Worm (Caenorhabditis elegans) whole organism, L2 larva: ENCODE results near the gene sri-63.
"Not testable (repeated sequence)": the region's sequence is repeated elsewhere in the genome, so short reads cannot be mapped to it uniquely, and the experiment has no call there.

Experiments
- C34F6.9 ChIP-seq: fragments of 150-350 bp; optimal IDR thresholded peaks from 2 replicates; lab custom pipeline; 2014; ENCODE audit warnings: missing biosample characterization, missing genetic modification characterization
- F13H6.1 ChIP-seq: sonication (generic microtip); optimal IDR thresholded peaks from 2 replicates; lab custom pipeline; 2016; ENCODE audit warnings: missing genetic modification characterization, missing compliant biosample characterization
- alr-1 ChIP-seq: fragments of 150-350 bp; optimal IDR thresholded peaks from 2 replicates; lab custom pipeline; 2014; ENCODE audit warnings: missing biosample characterization, missing genetic modification characterization
- ceh-16 ChIP-seq: fragments of 150-350 bp; optimal IDR thresholded peaks from 2 replicates; lab custom pipeline; 2014; ENCODE audit warnings: missing biosample characterization, missing genetic modification characterization
- ceh-82 ChIP-seq: fragments of 150-350 bp; optimal IDR thresholded peaks from 2 replicates; lab custom pipeline; 2014; ENCODE audit warnings: missing biosample characterization, missing genetic modification characterization
- crh-2 ChIP-seq: sonication (generic microtip); optimal IDR thresholded peaks from 2 replicates; lab custom pipeline; 2017; ENCODE audit warnings: missing biosample characterization, missing genetic modification characterization
- dmd-4 ChIP-seq: sonication (generic microtip); optimal IDR thresholded peaks from 2 replicates; lab custom pipeline; 2017; ENCODE audit warnings: missing biosample characterization, missing genetic modification characterization
- fos-1 ChIP-seq: fragments of 150-350 bp; optimal IDR thresholded peaks from 2 replicates; lab custom pipeline; 2014; ENCODE audit warnings: missing biosample characterization, missing genetic modification characterization
- gmeb-1 ChIP-seq: fragments of 150-350 bp; optimal IDR thresholded peaks from 2 replicates; lab custom pipeline; 2014; ENCODE audit warnings: missing biosample characterization, missing genetic modification characterization
- lin-13 ChIP-seq: fragments of 150-350 bp; optimal IDR thresholded peaks from 2 replicates; lab custom pipeline; 2014; ENCODE audit warnings: missing biosample characterization, missing genetic modification reagents, missing genetic modification characterization
- lin-39 ChIP-seq: fragments of 150-350 bp; optimal IDR thresholded peaks from 2 replicates; lab custom pipeline; 2014; ENCODE audit warnings: missing biosample characterization, missing genetic modification reagents, missing genetic modification characterization
- lsy-2 ChIP-seq, 2 experiments: fragments of 150-350 bp in 1 of 2; sonication (generic microtip) in 1 of 2; optimal IDR thresholded peaks; 2 replicates each; lab custom pipeline; 2014 to 2017; ENCODE audit warnings: missing biosample characterization in 2 of 2, missing genetic modification characterization in 2 of 2
- mab-5 ChIP-seq: fragments of 150-350 bp; optimal IDR thresholded peaks from 2 replicates; lab custom pipeline; 2014; ENCODE audit warnings: missing biosample characterization, missing genetic modification characterization
- mdl-1 ChIP-seq, 2 experiments: fragments of 150-350 bp in 1 of 2; sonication (generic microtip) in 1 of 2; optimal IDR thresholded peaks; 2 replicates each; lab custom pipeline; 2017; ENCODE audit warnings: missing biosample characterization in 2 of 2, missing genetic modification characterization in 2 of 2
- nhr-10 ChIP-seq: sonication (generic microtip); optimal IDR thresholded peaks from 2 replicates; lab custom pipeline; 2017; ENCODE audit warnings: missing biosample characterization, missing genetic modification characterization
- nhr-12 ChIP-seq: fragments of 150-350 bp; optimal IDR thresholded peaks from 2 replicates; lab custom pipeline; 2014; ENCODE audit warnings: missing biosample characterization, missing genetic modification characterization
- nhr-129 ChIP-seq: fragments of 150-350 bp; optimal IDR thresholded peaks from 2 replicates; lab custom pipeline; 2014; ENCODE audit warnings: missing biosample characterization, missing genetic modification characterization
- nhr-21 ChIP-seq: fragments of 150-350 bp; optimal IDR thresholded peaks from 2 replicates; lab custom pipeline; 2014; ENCODE audit warnings: missing biosample characterization, missing genetic modification characterization
- nhr-23 ChIP-seq: fragments of 150-350 bp; optimal IDR thresholded peaks from 2 replicates; lab custom pipeline; 2014; ENCODE audit warnings: missing biosample characterization, missing genetic modification reagents, missing genetic modification characterization
- nhr-237 ChIP-seq: fragments of 150-350 bp; optimal IDR thresholded peaks from 2 replicates; lab custom pipeline; 2014; ENCODE audit warnings: missing biosample characterization, missing genetic modification characterization
- nhr-25 ChIP-seq: fragments of 150-350 bp; sonication (generic microtip); optimal IDR thresholded peaks from 3 replicates; lab custom pipeline; 2014; ENCODE audit warnings: missing biosample characterization, missing genetic modification characterization
- nhr-77 ChIP-seq: fragments of 150-350 bp; optimal IDR thresholded peaks from 2 replicates; lab custom pipeline; 2014; ENCODE audit warnings: missing biosample characterization, missing genetic modification characterization
- skn-1 ChIP-seq: sonication (generic microtip); optimal IDR thresholded peaks from 2 replicates; lab custom pipeline; 2017; ENCODE audit warnings: missing biosample characterization, missing genetic modification characterization
- sma-3 ChIP-seq: sonication (generic microtip); optimal IDR thresholded peaks from 2 replicates; lab custom pipeline; 2016; ENCODE audit warnings: missing genetic modification reagents, missing genetic modification characterization, missing compliant biosample characterization
- sma-9 ChIP-seq, 2 experiments: fragments of 150-350 bp in 1 of 2; sonication (generic microtip) in 1 of 2; optimal IDR thresholded peaks; 2 replicates each; lab custom pipeline; 2014 to 2016; ENCODE audit warnings: missing genetic modification characterization in 2 of 2, mild to moderate bottlenecking in 1 of 2, missing biosample characterization in 1 of 2, missing compliant biosample characterization in 1 of 2, missing genetic modification reagents in 1 of 2, moderate library complexity in 1 of 2
- unc-39 ChIP-seq: fragments of 150-350 bp; optimal IDR thresholded peaks from 2 replicates; lab custom pipeline; 2014; ENCODE audit warnings: missing biosample characterization, missing genetic modification characterization
- unc-62 ChIP-seq: fragments of 150-350 bp; optimal IDR thresholded peaks from 2 replicates; lab custom pipeline; 2014; ENCODE audit warnings: missing biosample characterization, missing genetic modification reagents, missing genetic modification characterization
- zag-1 ChIP-seq: fragments of 150-350 bp; optimal IDR thresholded peaks from 2 replicates; lab custom pipeline; 2014; ENCODE audit warnings: missing biosample characterization, missing genetic modification characterization
- ztf-11 ChIP-seq: sonication (generic microtip); optimal IDR thresholded peaks from 2 replicates; lab custom pipeline; 2017; ENCODE audit warnings: missing biosample characterization, missing genetic modification characterization
- ztf-4 ChIP-seq: fragments of 150-350 bp; optimal IDR thresholded peaks from 2 replicates; lab custom pipeline; 2014; ENCODE audit warnings: missing biosample characterization, missing genetic modification characterization

sri-63 gene

ce11 chrII:3278634-3279033 is 8.5 kb upstream of the sri-63 start, which contains the start of gene wht-4:
Gene wht-4, plus strand, starts transcription at chrII:3278934.
- TF ChIP-seq fos-1 (tag; lab: Kevin White, UChicago) (no peak), zag-1 (tag; lab: Kevin White, UChicago) (no peak), ztf-4 (no peak), sma-9 (GFP tag; optimal IDR thresholded peaks at IDR 0.05; lab: Kevin White, UChicago) (no peak), sma-9 (tag; optimal IDR thresholded peaks at IDR 0.05; lab: Kevin White, UChicago) (no peak), unc-39 (tag; lab: Kevin White, UChicago) (no peak), ceh-16 (tag; lab: Kevin White, UChicago) (no peak), ztf-11 (tag; lab: Kevin White, UChicago) (no peak), nhr-77 (tag; lab: Kevin White, UChicago) (no peak), nhr-23 (no peak), gmeb-1 (no peak), dmd-4 (no peak), lsy-2 (tag; optimal IDR thresholded peaks at IDR 0.05; lab: Kevin White, UChicago) (no peak), C34F6.9 (tag; lab: Kevin White, UChicago) (no peak), mab-5 (tag; lab: Kevin White, UChicago) (no peak), nhr-12 (tag; lab: Kevin White, UChicago) (no peak), unc-62 (GFP tag; lab: Kevin White, UChicago) (no peak)

- no peak for TF ChIP-seq dmd-4
- no peak for TF ChIP-seq nhr-129 (tag; lab: Kevin White, UChicago)
- no peak for TF ChIP-seq zag-1 (tag; lab: Kevin White, UChicago)
Observed at ce11 chrII:3282353-3282752, 4.8 kb upstream of the sri-63 start, which contains the start of gene nep-13. Gene nep-13, plus strand, starts transcription at chrII:3282653.

ce11 chrII:3284558-3284957 is 2.6 kb upstream of the sri-63 start, which contains the start of gene scl-15:
Gene scl-15, minus strand, starts transcription at chrII:3284658.
- TF ChIP-seq nhr-25 (tag; lab: Kevin White, UChicago) (no peak), ceh-82 (no peak), sma-9 (GFP tag; optimal IDR thresholded peaks at IDR 0.05; lab: Kevin White, UChicago) (no peak), sma-9 (tag; optimal IDR thresholded peaks at IDR 0.05; lab: Kevin White, UChicago) (no peak), mdl-1 (tag; optimal IDR thresholded peaks at IDR 0.05; lab: Kevin White, UChicago) (no peak), nhr-21 (tag; lab: Kevin White, UChicago) (no peak), mab-5 (tag; lab: Kevin White, UChicago) (no peak), lin-13 (GFP tag; lab: Kevin White, UChicago) (no peak), sma-3 (no peak), nhr-10 (tag; lab: Kevin White, UChicago) (no peak), zag-1 (tag; lab: Kevin White, UChicago) (no peak), crh-2 (tag; lab: Kevin White, UChicago) (no peak), nhr-23 (no peak), unc-62 (GFP tag; lab: Kevin White, UChicago) (no peak)

- TF ChIP-seq fos-1, unc-39, nhr-12 (tag; lab: Kevin White, UChicago): not testable (repeated sequence)
Observed at ce11 chrII:3290544-3290943, 3.4 kb downstream of the sri-63 start, which contains the start of gene F39E9.14. Gene F39E9.14, minus strand, starts transcription at chrII:3290644.

- no peak for TF ChIP-seq dmd-4
- peak; percentile 58 for TF ChIP-seq fos-1 (tag; lab: Kevin White, UChicago)
- TF ChIP-seq nhr-25 (tag; lab: Kevin White, UChicago) = no peak
- peak; percentile 9 for TF ChIP-seq gmeb-1
- TF ChIP-seq lin-39 = no peak
- TF ChIP-seq alr-1 (tag; lab: Kevin White, UChicago) = no peak
- TF ChIP-seq mab-5 (tag; lab: Kevin White, UChicago) = no peak
- no peak for TF ChIP-seq nhr-129 (tag; lab: Kevin White, UChicago)
- TF ChIP-seq F13H6.1 (tag; lab: Kevin White, UChicago) = no peak
- TF ChIP-seq nhr-237 (tag; lab: Kevin White, UChicago) = no peak
- no peak for TF ChIP-seq skn-1
- TF ChIP-seq, all 48 proteins: peak for 2
Observed at ce11 chrII:3295193-3295592, 8.0 kb downstream of the sri-63 start, which contains the start of gene btb-17. Gene btb-17, plus strand, starts transcription at chrII:3295405.

ce11 chrII:3296644-3297043 is 9.5 kb downstream of the sri-63 start, which contains the start of gene btb-16:
Gene btb-16, plus strand, starts transcription at chrII:3296883.
- TF ChIP-seq nhr-77 (tag; lab: Kevin White, UChicago) (no peak), fos-1 (tag; lab: Kevin White, UChicago) (peak; percentile 45)
